Worm (Caenorhabditis elegans) whole organism, L1 larva: ENCODE measurements around the gene F28F9.2.

Experiments
- ama-1 ChIP-seq: fragments of 150-350 bp; optimal IDR thresholded peaks from 2 replicates; lab custom pipeline; 2014
- ceh-82 ChIP-seq, 3 experiments: fragments of 150-350 bp in 1 of 3; sonication (generic microtip) in 2 of 3; optimal IDR thresholded peaks; 2 replicates each; lab custom pipeline; 2014 to 2017; ENCODE audit warnings: missing biosample characterization in 3 of 3, missing genetic modification characterization in 3 of 3
- ces-1 ChIP-seq: fragments of 150-350 bp; optimal IDR thresholded peaks from 2 replicates; lab custom pipeline; 2014; ENCODE audit warnings: missing biosample characterization, missing genetic modification reagents, missing genetic modification characterization
- lsy-2 ChIP-seq, 2 experiments: fragments of 150-350 bp; optimal IDR thresholded peaks; 2 replicates each; lab custom pipeline; 2014; ENCODE audit warnings: missing biosample characterization in 2 of 2, missing genetic modification characterization in 2 of 2
- nhr-76 ChIP-seq: sonication (generic microtip); optimal IDR thresholded peaks from 2 replicates; lab custom pipeline; 2017; ENCODE audit warnings: missing biosample characterization, missing genetic modification characterization
- unc-98 ChIP-seq: fragments of 200-800 bp; sonication (Bioruptor generic); IDR thresholded peaks from 2 replicates; pipeline ENCODE4 v1.3.6; 2022; ENCODE audit warnings: missing genetic modification characterization, missing compliant biosample characterization
- zip-4 ChIP-seq: fragments of 200-800 bp; sonication (Bioruptor generic); optimal IDR thresholded peaks from 2 replicates; lab custom pipeline; 2018; ENCODE audit warnings: mild to moderate bottlenecking, missing genetic modification characterization, moderate library complexity, missing compliant biosample characterization

- no peak for TF ChIP-seq lsy-2 (tag; optimal IDR thresholded peaks at IDR 0.05; lab: Kevin White, UChicago)
- TF ChIP-seq zip-4 (GFP tag; lab: Kevin White, UChicago) = no peak
- TF ChIP-seq unc-98 = no peak
- no peak for TF ChIP-seq ces-1
- no peak for TF ChIP-seq ama-1 (lab: Kevin White, UChicago)
- no peak for TF ChIP-seq ceh-82 (tag; optimal IDR thresholded peaks at IDR 0.05; lab: Kevin White, UChicago)
- TF ChIP-seq nhr-76 (tag; lab: Kevin White, UChicago) = no peak
Measured at ce11 chrIV:3856190-3856589, 16.7 kb downstream of the F28F9.2 start.
